Worm (Caenorhabditis elegans): ENCODE results near the gene F57F4.2.

DNA sequence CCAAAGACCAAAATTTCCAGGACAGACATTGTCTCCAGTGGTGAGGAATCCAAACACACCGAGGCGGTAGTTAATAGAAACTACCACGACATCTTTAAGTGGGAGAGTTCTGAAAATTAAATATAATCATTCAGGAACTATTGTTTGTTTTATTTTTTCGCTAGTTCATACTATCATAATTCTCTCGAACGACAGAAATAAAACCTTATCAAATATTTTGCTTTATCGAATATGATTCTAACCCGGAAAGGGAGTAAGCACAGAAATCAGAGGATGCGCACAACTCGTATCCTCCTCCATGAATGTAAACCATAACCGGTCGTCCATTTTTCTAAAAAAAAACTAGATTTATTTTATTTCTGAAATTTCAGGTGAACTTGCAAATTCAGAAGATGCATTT lies 24.7 kb downstream of the F57F4.2 start:
- TF ChIP-seq nhr-11 (tag; optimal IDR thresholded peaks at IDR 0.05) (no peak), lin-15B (tag; optimal IDR thresholded peaks at IDR 0.05) (no peak), unc-62 (GFP tag; optimal IDR thresholded peaks at IDR 0.05) (no peak), lsy-2 (tag; optimal IDR thresholded peaks at IDR 0.05) (no peak), alr-1 (tag; optimal IDR thresholded peaks at IDR 0.05; ENCODE audit: borderline replicate concordance) (no peak), zag-1 (tag; optimal IDR thresholded peaks at IDR 0.05) (no peak)

Measured in whole organism, L1 larva.